Fruit fly (Drosophila melanogaster) whole organism, embryonic: Measurements from ENCODE around the gene CG7656.
A peak's percentile ranks its signal among the peaks of the same experiment; 100 is the strongest.

ENCODE experiments used
- Bdp1 ChIP-seq: fragments of 200-800 bp; sonication (Bioruptor generic); optimal IDR thresholded peaks from 3 replicates; lab custom pipeline; 2016; ENCODE audit warnings: missing biosample characterization, missing genetic modification characterization
- CG10543 ChIP-seq: fragments of 200-800 bp; sonication (Bioruptor generic); optimal IDR thresholded peaks from 3 replicates; lab custom pipeline; 2017; ENCODE audit warnings: missing biosample characterization, mild to moderate bottlenecking, missing genetic modification characterization, moderate library complexity
- CG10979 ChIP-seq: fragments of 200-800 bp; sonication (Bioruptor generic); optimal IDR thresholded peaks from 2 replicates; lab custom pipeline; 2018; ENCODE audit warnings: missing biosample characterization, mild to moderate bottlenecking, missing genetic modification characterization, moderate library complexity
- CG12769 ChIP-seq: fragments of 200-800 bp; sonication (Bioruptor generic); optimal IDR thresholded peaks from 2 replicates; lab custom pipeline; 2019; ENCODE audit warnings: missing biosample characterization, mild to moderate bottlenecking, missing genetic modification characterization, moderate library complexity
- CG13123 ChIP-seq: fragments of 200-800 bp; sonication (Bioruptor generic); optimal IDR thresholded peaks from 2 replicates; lab custom pipeline; 2016; ENCODE audit warnings: missing biosample characterization, missing genetic modification characterization
- CG13894 ChIP-seq: fragments of 200-800 bp; sonication (Bioruptor generic); optimal IDR thresholded peaks from 3 replicates; lab custom pipeline; 2018; ENCODE audit warnings: missing biosample characterization, mild to moderate bottlenecking, missing genetic modification characterization, moderate library complexity
- CG14667 ChIP-seq: fragments of 200-800 bp; sonication (Bioruptor generic); IDR thresholded peaks from 2 replicates; pipeline ENCODE4 v1.3.6; 2022; ENCODE audit warnings: missing biosample characterization, missing genetic modification characterization
- CG17328 ChIP-seq: fragments of 200-800 bp; sonication (Bioruptor generic); IDR thresholded peaks from 2 replicates; pipeline ENCODE4 v1.3.6; 2022; ENCODE audit warnings: missing biosample characterization, missing genetic modification characterization
- CG17912 ChIP-seq: fragments of 200-800 bp; sonication (Bioruptor generic); optimal IDR thresholded peaks from 2 replicates; lab custom pipeline; 2018; ENCODE audit warnings: missing biosample characterization, mild to moderate bottlenecking, missing genetic modification characterization
- CG18011 ChIP-seq: fragments of 200-800 bp; sonication (Bioruptor generic); optimal IDR thresholded peaks from 2 replicates; lab custom pipeline; 2017; ENCODE audit warnings: missing biosample characterization, missing genetic modification characterization, mild to moderate bottlenecking, moderate library complexity, missing genotype
- CG2712 ChIP-seq: fragments of 200-800 bp; optimal IDR thresholded peaks from 3 replicates; lab custom pipeline; 2019; ENCODE audit warnings: missing biosample characterization, mild to moderate bottlenecking, missing genetic modification characterization, moderate library complexity
- CG2875 ChIP-seq: fragments of 200-800 bp; sonication (Bioruptor generic); optimal IDR thresholded peaks from 2 replicates; lab custom pipeline; 2017; ENCODE audit warnings: missing biosample characterization, mild to moderate bottlenecking, missing genetic modification characterization, missing genetic modification reagents
- CG30431 ChIP-seq: fragments of 200-800 bp; sonication (Bioruptor generic); optimal IDR thresholded peaks from 2 replicates; lab custom pipeline; 2017; ENCODE audit warnings: missing biosample characterization, missing genetic modification characterization
- CG5180 ChIP-seq: fragments of 200-800 bp; sonication (Bioruptor generic); optimal IDR thresholded peaks from 3 replicates; lab custom pipeline; 2017; ENCODE audit warnings: missing biosample characterization, missing genetic modification characterization, mild to moderate bottlenecking, moderate library complexity, missing genetic modification reagents
- CG5953 ChIP-seq: fragments of 200-800 bp; sonication (Bioruptor generic); IDR thresholded peaks from 2 replicates; pipeline ENCODE4 v1.3.6; 2022; ENCODE audit warnings: missing biosample characterization, missing genetic modification characterization
- CG7271 ChIP-seq: fragments of 200-800 bp; sonication (Bioruptor generic); optimal IDR thresholded peaks from 2 replicates; lab custom pipeline; 2018; ENCODE audit warnings: missing biosample characterization, mild to moderate bottlenecking, missing genetic modification characterization, moderate library complexity
- CG8388 ChIP-seq: fragments of 200-800 bp; sonication (Bioruptor generic); optimal IDR thresholded peaks from 2 replicates; lab custom pipeline; 2019; ENCODE audit warnings: missing biosample characterization, mild to moderate bottlenecking, missing genetic modification characterization, moderate library complexity
- Elba2 ChIP-seq: fragments of 200-800 bp; sonication (Bioruptor generic); optimal IDR thresholded peaks from 3 replicates; lab custom pipeline; 2016; ENCODE audit warnings: missing biosample characterization, missing genetic modification characterization
- Gug ChIP-seq: fragments of 200-800 bp; sonication (Bioruptor generic); IDR thresholded peaks from 4 replicates; pipeline ENCODE4 v1.3.6; 2022; ENCODE audit warnings: missing biosample characterization, missing genetic modification characterization
- H15 ChIP-seq: fragments of 200-800 bp; sonication (Bioruptor generic); IDR thresholded peaks from 3 replicates; pipeline ENCODE4 v1.3.6; 2022; ENCODE audit warnings: missing biosample characterization, missing genetic modification characterization
- HLHmδ ChIP-seq: fragments of 200-800 bp; sonication (Bioruptor generic); optimal IDR thresholded peaks from 2 replicates; lab custom pipeline; 2018; ENCODE audit warnings: missing biosample characterization, mild to moderate bottlenecking, missing genetic modification characterization, moderate library complexity
- Hmx ChIP-seq: fragments of 200-800 bp; sonication (Bioruptor generic); optimal IDR thresholded peaks from 2 replicates; lab custom pipeline; 2016; ENCODE audit warnings: missing biosample characterization, missing genetic modification characterization
- Meics ChIP-seq: fragments of 200-800 bp; sonication (Bioruptor generic); optimal IDR thresholded peaks from 2 replicates; lab custom pipeline; 2017; ENCODE audit warnings: missing biosample characterization, mild to moderate bottlenecking, missing genetic modification characterization
- Myb ChIP-seq: fragments of 200-800 bp; sonication (Bioruptor generic); optimal IDR thresholded peaks from 2 replicates; lab custom pipeline; 2016; ENCODE audit warnings: missing biosample characterization, missing genetic modification characterization
- Nf-YC ChIP-seq: fragments of 200-800 bp; optimal IDR thresholded peaks from 3 replicates; lab custom pipeline; 2019; ENCODE audit warnings: missing biosample characterization, mild to moderate bottlenecking, missing genetic modification characterization, moderate library complexity
- Oaz ChIP-seq: fragments of 200-800 bp; sonication (Bioruptor generic); IDR thresholded peaks from 2 replicates; pipeline ENCODE4 v1.3.6; 2022; ENCODE audit warnings: missing biosample characterization, missing genetic modification characterization
- Rx ChIP-seq: fragments of 200-800 bp; sonication (Bioruptor generic); IDR thresholded peaks from 2 replicates; pipeline ENCODE4 v1.3.6; 2022; ENCODE audit warnings: missing biosample characterization, missing genetic modification characterization
- Sry-δ ChIP-seq: fragments of 200-800 bp; sonication (Bioruptor generic); optimal IDR thresholded peaks from 2 replicates; lab custom pipeline; 2016; ENCODE audit warnings: missing biosample characterization, missing genetic modification characterization
- abd-A ChIP-seq: fragments of 200-800 bp; sonication (Bioruptor generic); optimal IDR thresholded peaks from 3 replicates; lab custom pipeline; 2019; ENCODE audit warnings: missing biosample characterization, mild to moderate bottlenecking, missing genetic modification characterization, moderate library complexity
- bigmax ChIP-seq: fragments of 200-800 bp; sonication (Bioruptor generic); optimal IDR thresholded peaks from 2 replicates; lab custom pipeline; 2018; ENCODE audit warnings: missing biosample characterization, mild to moderate bottlenecking, missing genetic modification characterization
- bowl ChIP-seq: fragments of 200-800 bp; sonication (Bioruptor generic); IDR thresholded peaks from 2 replicates; pipeline ENCODE4 v1.3.6; 2022; ENCODE audit warnings: missing biosample characterization, missing genetic modification characterization
- cg ChIP-seq: fragments of 200-800 bp; sonication (Bioruptor generic); optimal IDR thresholded peaks from 3 replicates; lab custom pipeline; 2019; ENCODE audit warnings: missing biosample characterization, mild to moderate bottlenecking, missing genetic modification characterization, moderate library complexity
- corto ChIP-seq: fragments of 200-800 bp; sonication (Bioruptor generic); optimal IDR thresholded peaks from 2 replicates; lab custom pipeline; 2016; ENCODE audit warnings: missing biosample characterization, mild to moderate bottlenecking, missing genetic modification characterization, moderate library complexity
- croc ChIP-seq: fragments of 200-800 bp; sonication (Bioruptor generic); conservative IDR thresholded peaks from 3 replicates; pipeline ENCODE4 v1.3.6; 2022; ENCODE audit warnings: missing biosample characterization, missing genetic modification characterization
- cwo ChIP-seq: fragments of 200-800 bp; sonication (Bioruptor generic); optimal IDR thresholded peaks from 3 replicates; lab custom pipeline; 2017; ENCODE audit warnings: missing biosample characterization, missing genetic modification characterization, mild to moderate bottlenecking, moderate library complexity, missing genetic modification reagents
- dan ChIP-seq: fragments of 200-800 bp; sonication (Bioruptor generic); IDR thresholded peaks from 2 replicates; pipeline ENCODE4 v1.3.6; 2022; ENCODE audit warnings: missing biosample characterization, missing genetic modification characterization
- danr ChIP-seq: fragments of 200-800 bp; sonication (Bioruptor generic); IDR thresholded peaks from 2 replicates; pipeline ENCODE4 v1.3.6; 2022; ENCODE audit warnings: missing biosample characterization, missing genetic modification characterization
- dysf ChIP-seq: fragments of 200-800 bp; sonication (Bioruptor generic); IDR thresholded peaks from 3 replicates; pipeline ENCODE4 v1.3.6; 2022; ENCODE audit warnings: missing biosample characterization, missing genetic modification characterization
- eve ChIP-seq, 2 experiments: fragments of >200 bp; optimal IDR thresholded peaks; 2 replicates each; lab custom pipeline; 2017; ENCODE audit warnings: missing biosample characterization in 2 of 2, missing genetic modification characterization in 2 of 2
- eyg ChIP-seq: fragments of 200-800 bp; sonication (Bioruptor generic); optimal IDR thresholded peaks from 3 replicates; lab custom pipeline; 2016; ENCODE audit warnings: missing biosample characterization, missing genetic modification characterization
- gro ChIP-seq: fragments of 200-800 bp; sonication (Bioruptor generic); optimal IDR thresholded peaks from 2 replicates; lab custom pipeline; 2016; ENCODE audit warnings: missing biosample characterization, missing genetic modification characterization
- kah ChIP-seq: fragments of 200-800 bp; sonication (Bioruptor generic); optimal IDR thresholded peaks from 2 replicates; lab custom pipeline; 2018; ENCODE audit warnings: missing biosample characterization, mild to moderate bottlenecking, missing genetic modification characterization
- nerfin-1 ChIP-seq: fragments of 200-800 bp; sonication (Bioruptor generic); optimal IDR thresholded peaks from 3 replicates; lab custom pipeline; 2019; ENCODE audit warnings: missing biosample characterization, mild to moderate bottlenecking, missing genetic modification characterization, moderate library complexity
- nom ChIP-seq: fragments of 200-800 bp; sonication (Bioruptor generic); optimal IDR thresholded peaks from 2 replicates; lab custom pipeline; 2017; ENCODE audit warnings: missing biosample characterization, missing genetic modification characterization, mild to moderate bottlenecking, moderate library complexity, missing genetic modification reagents
- rib ChIP-seq: fragments of 200-800 bp; sonication (Bioruptor generic); IDR thresholded peaks from 2 replicates; pipeline ENCODE4 v1.3.6; 2022; ENCODE audit warnings: missing biosample characterization, missing genetic modification characterization
- sens ChIP-seq: fragments of 200-800 bp; sonication (Bioruptor generic); peaks from one replicate; lab custom pipeline; 2016; ENCODE audit warnings: missing biosample characterization, missing genetic modification characterization
- sim ChIP-seq: fragments of 200-800 bp; sonication (Bioruptor generic); IDR thresholded peaks from 2 replicates; pipeline ENCODE4 v1.3.6; 2022; ENCODE audit warnings: missing biosample characterization, missing genetic modification characterization
- slbo ChIP-seq: fragments of 200-800 bp; sonication (Bioruptor generic); IDR thresholded peaks from 2 replicates; pipeline ENCODE4 v1.3.6; 2022; ENCODE audit warnings: missing biosample characterization, missing genetic modification characterization
- so ChIP-seq: fragments of 200-800 bp; sonication (Bioruptor generic); IDR thresholded peaks from 3 replicates; pipeline ENCODE4 v1.3.6; 2022; ENCODE audit warnings: missing biosample characterization, missing genetic modification characterization
- sqz ChIP-seq: fragments of 200-800 bp; sonication (Bioruptor generic); optimal IDR thresholded peaks from 3 replicates; lab custom pipeline; 2018; ENCODE audit warnings: missing biosample characterization, mild to moderate bottlenecking, missing genetic modification characterization
- vnd ChIP-seq: fragments of 200-800 bp; sonication (Bioruptor generic); IDR thresholded peaks from 3 replicates; pipeline ENCODE4 v1.3.6; 2022; ENCODE audit warnings: missing biosample characterization, missing genetic modification characterization; ENCODE audit not compliant: partially characterized antibody
- zfh1 ChIP-seq: fragments of 200-800 bp; sonication (Bioruptor generic); IDR thresholded peaks from 3 replicates; pipeline ENCODE4 v1.3.6; 2022; ENCODE audit warnings: missing biosample characterization, missing genetic modification characterization

CG7656 gene

dm6 chr3L:15535800-15536225 is 52.2 kb downstream of the CG7656 start:
- TF ChIP-seq Sry-δ (GFP tag; lab: Kevin White, UChicago) (no peak), H15 (GFP tag; lab: Robert Waterston, UW) (no peak), Hmx (GFP tag; lab: Kevin White, UChicago) (no peak), CG17912 (GFP tag; lab: Kevin White, UChicago) (no peak), Meics (no peak), sens (GFP tag; lab: Kevin White, UChicago) (peak; percentile 38), CG12769 (tag; lab: Kevin White, UChicago) (no peak), zfh1 (GFP tag; lab: Robert Waterston, UW) (0 out of 3 replicates have a peak, but pooled peaks have one; percentile 16), eve (GFP tag; optimal IDR thresholded peaks at IDR 0.05; lab: Kevin White, UChicago) (no peak), sim (GFP tag; lab: Robert Waterston, UW) (no peak), CG7271 (tag; lab: Kevin White, UChicago) (no peak), Gug (GFP tag; lab: Robert Waterston, UW) (no peak), CG10979 (tag; lab: Kevin White, UChicago) (no peak), CG10543 (GFP tag; lab: Kevin White, UChicago) (no peak), Rx (no peak), cg (GFP tag; lab: Kevin White, UChicago) (peak; percentile 86), Oaz (GFP tag; lab: Robert Waterston, UW) (no peak), CG5953 (no peak), croc (GFP tag; lab: Robert Waterston, UW) (no peak), Nf-YC (tag; lab: Kevin White, UChicago) (peak; percentile 42), Myb (no peak), abd-A (peak; percentile 56), bigmax (GFP tag; lab: Kevin White, UChicago) (no peak), gro (GFP tag; lab: Kevin White, UChicago) (no peak), rib (GFP tag; lab: Robert Waterston, UW) (no peak), CG8388 (no peak), CG13123 (GFP tag; lab: Kevin White, UChicago) (no peak), CG2875 (GFP tag; lab: Kevin White, UChicago) (no peak), so (GFP tag; lab: Robert Waterston, UW) (no peak), CG13894 (tag; lab: Kevin White, UChicago) (peak; percentile 5), vnd (GFP tag; lab: Robert Waterston, UW) (no peak), corto (GFP tag; lab: Kevin White, UChicago) (no peak), cwo (no peak), CG17328 (GFP tag; lab: Robert Waterston, UW) (no peak), nerfin-1 (peak; percentile 53), bowl (GFP tag; lab: Robert Waterston, UW) (no peak), sqz (GFP tag; lab: Kevin White, UChicago) (peak; percentile 56), dysf (GFP tag; lab: Robert Waterston, UW) (no peak), Bdp1 (GFP tag; lab: Kevin White, UChicago) (no peak), HLHmδ (GFP tag; lab: Kevin White, UChicago) (no peak), Elba2 (GFP tag; lab: Kevin White, UChicago) (no peak), CG2712 (tag; lab: Kevin White, UChicago) (no peak), CG30431 (no peak), dan (GFP tag; lab: Robert Waterston, UW) (no peak), CG18011 (GFP tag; lab: Kevin White, UChicago) (no peak), CG5180 (GFP tag; lab: Kevin White, UChicago) (peak; percentile 54), slbo (GFP tag; lab: Robert Waterston, UW) (no peak), kah (peak; percentile 83), danr (GFP tag; lab: Robert Waterston, UW) (no peak), nom (GFP tag; lab: Kevin White, UChicago) (peak; percentile 52), eyg (no peak), CG14667 (no peak)
